Fruit fly (Drosophila melanogaster): ENCODE results near the gene sud1.

DNA sequence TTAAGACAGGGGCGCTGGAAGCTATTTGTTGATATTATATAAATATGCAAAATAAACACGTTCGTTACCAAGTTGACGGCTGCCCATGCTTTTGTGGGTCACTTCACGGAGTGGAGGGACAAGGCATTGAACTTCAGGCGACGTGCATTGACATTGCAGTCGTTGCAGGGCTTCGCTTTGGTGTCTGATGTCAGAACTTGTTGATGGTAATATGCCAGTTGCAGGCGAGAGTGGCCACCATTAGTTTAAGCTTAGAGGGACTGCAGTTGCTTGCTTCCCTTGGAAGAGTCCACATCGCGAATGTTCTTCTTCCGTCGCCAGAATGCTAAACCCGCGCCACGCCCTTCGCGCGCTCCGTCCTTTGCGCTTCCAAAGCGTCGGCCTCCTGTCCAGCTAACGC is 29.7 kb upstream of the sud1 start, which contains the start of gene mah:
- no peak for TF ChIP-seq CG8478 (optimal IDR thresholded peaks at IDR 0.05)
- TF ChIP-seq CTCF (optimal IDR thresholded peaks at IDR 0.05): no peak

Measured in S2 (cell line).